Worm (Caenorhabditis elegans): Measurements from ENCODE around the gene F48B9.1.

DNA sequence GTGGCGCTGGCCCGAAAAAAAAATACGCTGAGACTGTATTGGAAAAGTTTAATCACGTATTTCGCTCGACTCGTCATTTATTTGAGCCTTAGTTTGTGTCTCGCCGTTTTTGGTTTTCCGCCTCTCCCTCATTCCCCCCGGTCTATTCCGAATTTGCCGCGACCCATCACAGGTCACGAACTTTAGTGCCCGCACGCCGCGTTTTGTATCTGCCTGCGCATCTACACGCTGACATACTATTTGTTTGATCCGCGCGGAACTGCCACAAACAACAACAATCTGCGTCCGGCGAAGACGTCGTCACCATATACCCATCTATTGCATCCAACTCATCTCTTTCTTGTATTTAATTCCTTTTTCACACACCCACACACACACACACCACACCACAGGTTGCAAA is 29.5 kb downstream of the F48B9.1 start:
- no peak for TF ChIP-seq egl-27 (tag; optimal IDR thresholded peaks at IDR 0.05)
- TF ChIP-seq unc-62 (GFP tag; optimal IDR thresholded peaks at IDR 0.05): no peak
- TF ChIP-seq elt-1 (tag; optimal IDR thresholded peaks at IDR 0.05): no peak
- TF ChIP-seq jun-1 (tag; optimal IDR thresholded peaks at IDR 0.05): no peak
- no peak for TF ChIP-seq lsy-12 (tag; optimal IDR thresholded peaks at IDR 0.05)
- no peak for TF ChIP-seq eor-1 (tag; optimal IDR thresholded peaks at IDR 0.05)
- TF ChIP-seq nhr-237 (tag; optimal IDR thresholded peaks at IDR 0.05): no peak
- TF ChIP-seq snpc-4 (tag; optimal IDR thresholded peaks at IDR 0.05): no peak
- TF ChIP-seq fkh-10 (GFP tag; optimal IDR thresholded peaks at IDR 0.05): no peak
- no peak for TF ChIP-seq zag-1 (tag; optimal IDR thresholded peaks at IDR 0.05)
- TF ChIP-seq skn-1 (tag; optimal IDR thresholded peaks at IDR 0.05): no peak
- no peak for TF ChIP-seq ztf-11 (tag; optimal IDR thresholded peaks at IDR 0.05)
- TF ChIP-seq fos-1 (tag; optimal IDR thresholded peaks at IDR 0.05): no peak
